Fruit fly (Drosophila melanogaster): Measurements from ENCODE around the gene CG34177.

DNA sequence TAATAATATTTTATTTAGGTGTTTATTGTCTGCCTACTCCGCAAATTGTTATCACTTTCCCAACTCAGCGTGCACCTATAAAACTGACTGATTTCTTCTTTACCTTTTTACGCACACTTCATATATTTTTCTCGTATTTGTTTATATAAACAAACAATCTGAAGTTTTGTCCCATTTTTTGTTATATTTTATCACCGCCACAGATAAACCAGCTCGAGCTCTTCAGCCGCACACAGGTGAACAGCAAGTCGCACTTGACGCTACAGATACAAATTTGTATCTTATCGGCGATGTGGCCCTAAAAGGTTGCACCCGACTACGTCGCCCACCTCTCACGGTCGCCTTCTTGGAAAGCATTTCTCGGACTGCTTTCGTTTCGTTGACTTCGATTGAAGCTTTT lies 41.7 kb downstream of the CG34177 start:
- TF ChIP-seq Abd-B (GFP tag; optimal IDR thresholded peaks at IDR 0.05) = no peak
- no peak for TF ChIP-seq Vsx2 (GFP tag; optimal IDR thresholded peaks at IDR 0.05; ENCODE audit: partially characterized antibody)
- no peak for TF ChIP-seq CG9705 (GFP tag; optimal IDR thresholded peaks at IDR 0.05)

Data from whole organism, wandering third instar larva.